Fruit fly (Drosophila melanogaster) whole organism, embryonic: ENCODE measurements around the gene CG8326.

ENCODE experiments used
- CG10267 ChIP-seq: fragments of 200-800 bp; sonication (Bioruptor generic); optimal IDR thresholded peaks from 2 replicates; lab custom pipeline; 2018; ENCODE audit warnings: missing biosample characterization, mild to moderate bottlenecking, missing genetic modification characterization, moderate library complexity
- CG11504 ChIP-seq: fragments of 200-800 bp; sonication (Bioruptor generic); optimal IDR thresholded peaks from 3 replicates; lab custom pipeline; 2019; ENCODE audit warnings: missing biosample characterization, mild to moderate bottlenecking, missing genetic modification characterization, moderate library complexity
- CG11695 ChIP-seq: fragments of 200-800 bp; sonication (Bioruptor generic); IDR thresholded peaks from 3 replicates; pipeline ENCODE4 v1.3.6; 2022; ENCODE audit warnings: missing biosample characterization, missing genetic modification characterization
- CG13424 ChIP-seq: fragments of 200-800 bp; sonication (Bioruptor generic); optimal IDR thresholded peaks from 2 replicates; lab custom pipeline; 2019; ENCODE audit warnings: missing biosample characterization, mild to moderate bottlenecking, missing genetic modification characterization, moderate library complexity
- CG14014 ChIP-seq: fragments of 200-800 bp; sonication (Bioruptor generic); IDR thresholded peaks from 2 replicates; pipeline ENCODE4 v1.3.6; 2022; ENCODE audit warnings: missing biosample characterization, missing genetic modification characterization
- CG1603 ChIP-seq: fragments of 200-800 bp; sonication (Bioruptor generic); optimal IDR thresholded peaks from 2 replicates; lab custom pipeline; 2019; ENCODE audit warnings: missing biosample characterization, mild to moderate bottlenecking, missing genetic modification characterization, moderate library complexity
- CG18476 ChIP-seq: fragments of 200-800 bp; sonication (Bioruptor generic); optimal IDR thresholded peaks from 2 replicates; lab custom pipeline; 2016; ENCODE audit warnings: missing biosample characterization, mild to moderate bottlenecking, missing genetic modification characterization
- CG18599 ChIP-seq: fragments of 200-800 bp; sonication (Bioruptor generic); optimal IDR thresholded peaks from 3 replicates; lab custom pipeline; 2017; ENCODE audit warnings: missing biosample characterization, missing genetic modification characterization, mild to moderate bottlenecking, moderate library complexity, missing genetic modification reagents
- CG2120 ChIP-seq: fragments of 200-800 bp; sonication (Bioruptor generic); optimal IDR thresholded peaks from 3 replicates; lab custom pipeline; 2016; ENCODE audit warnings: missing biosample characterization, missing genetic modification characterization
- CG2712 ChIP-seq: fragments of 200-800 bp; optimal IDR thresholded peaks from 3 replicates; lab custom pipeline; 2019; ENCODE audit warnings: missing biosample characterization, mild to moderate bottlenecking, missing genetic modification characterization, moderate library complexity
- CG2875 ChIP-seq: fragments of 200-800 bp; sonication (Bioruptor generic); optimal IDR thresholded peaks from 2 replicates; lab custom pipeline; 2017; ENCODE audit warnings: missing biosample characterization, mild to moderate bottlenecking, missing genetic modification characterization, missing genetic modification reagents
- CG30020 ChIP-seq: fragments of 200-800 bp; optimal IDR thresholded peaks from 2 replicates; lab custom pipeline; 2019; ENCODE audit warnings: missing biosample characterization, mild to moderate bottlenecking, missing genetic modification characterization, moderate library complexity
- CG4820 ChIP-seq: fragments of 200-800 bp; sonication (Bioruptor generic); optimal IDR thresholded peaks from 3 replicates; lab custom pipeline; 2016; ENCODE audit warnings: missing biosample characterization, missing genetic modification characterization
- CG6654 ChIP-seq: fragments of 200-800 bp; sonication (Bioruptor generic); optimal IDR thresholded peaks from 2 replicates; lab custom pipeline; 2017; ENCODE audit warnings: missing biosample characterization, mild to moderate bottlenecking, missing genetic modification characterization
- CG7372 ChIP-seq: fragments of 200-800 bp; sonication (Bioruptor generic); IDR thresholded peaks from 2 replicates; pipeline ENCODE4 v1.3.6; 2022; ENCODE audit warnings: missing biosample characterization, missing genetic modification characterization
- CG7839 ChIP-seq: fragments of 200-800 bp; sonication (Bioruptor generic); optimal IDR thresholded peaks from 3 replicates; lab custom pipeline; 2018; ENCODE audit warnings: missing biosample characterization, mild to moderate bottlenecking, missing genetic modification characterization, moderate library complexity
- CG8089 ChIP-seq: fragments of 200-800 bp; sonication (Bioruptor generic); optimal IDR thresholded peaks from 3 replicates; lab custom pipeline; 2016; ENCODE audit warnings: missing biosample characterization, missing genetic modification characterization
- Camta ChIP-seq: fragments of 200-800 bp; sonication (Bioruptor generic); optimal IDR thresholded peaks from 2 replicates; lab custom pipeline; 2016; ENCODE audit warnings: missing biosample characterization, missing genetic modification characterization
- Chrac-16 ChIP-seq: fragments of 200-800 bp; sonication (Bioruptor generic); optimal IDR thresholded peaks from 3 replicates; lab custom pipeline; 2016; ENCODE audit warnings: missing biosample characterization, missing genetic modification characterization
- Ets65A ChIP-seq: fragments of 200-800 bp; sonication (Bioruptor generic); peaks from one replicate; lab custom pipeline; 2016; ENCODE audit warnings: missing biosample characterization, missing genetic modification characterization
- HLH3B ChIP-seq: fragments of 200-800 bp; sonication (Bioruptor generic); IDR thresholded peaks from 2 replicates; pipeline ENCODE4 v1.3.6; 2022; ENCODE audit warnings: missing biosample characterization, missing genetic modification characterization
- Nf-YC ChIP-seq: fragments of 200-800 bp; optimal IDR thresholded peaks from 3 replicates; lab custom pipeline; 2019; ENCODE audit warnings: missing biosample characterization, mild to moderate bottlenecking, missing genetic modification characterization, moderate library complexity
- Optix ChIP-seq: fragments of 200-800 bp; sonication (Bioruptor generic); IDR thresholded peaks from 3 replicates; pipeline ENCODE4 v1.3.6; 2022; ENCODE audit warnings: missing biosample characterization, missing genetic modification characterization
- PHDP ChIP-seq: fragments of 200-800 bp; sonication (Bioruptor generic); optimal IDR thresholded peaks from 3 replicates; lab custom pipeline; 2018; ENCODE audit warnings: missing biosample characterization, mild to moderate bottlenecking, missing genetic modification characterization, moderate library complexity
- Ptx1 ChIP-seq: fragments of 200-800 bp; sonication (Bioruptor generic); IDR thresholded peaks from 2 replicates; pipeline ENCODE4 v1.3.6; 2022; ENCODE audit warnings: missing biosample characterization, missing genetic modification characterization
- ase ChIP-seq: fragments of 200-800 bp; sonication (Bioruptor generic); IDR thresholded peaks from 3 replicates; pipeline ENCODE4 v1.3.6; 2022; ENCODE audit warnings: missing biosample characterization, missing genetic modification characterization
- bsh ChIP-seq, 2 experiments: fragments of 200-800 bp; sonication (Bioruptor generic); optimal IDR thresholded peaks; 2 replicates each; lab custom pipeline; 2017 to 2018; ENCODE audit warnings: mild to moderate bottlenecking in 2 of 2, missing biosample characterization in 2 of 2, missing genetic modification characterization in 2 of 2, moderate library complexity in 1 of 2
- caup ChIP-seq: fragments of 200-800 bp; sonication (Bioruptor generic); optimal IDR thresholded peaks from 3 replicates; lab custom pipeline; 2017; ENCODE audit warnings: missing biosample characterization, mild to moderate bottlenecking, missing genetic modification characterization, moderate library complexity; ENCODE audit not compliant: severe bottlenecking
- chif ChIP-seq, 2 experiments: fragments of 200-800 bp; sonication (Bioruptor generic); optimal IDR thresholded peaks; 3 replicates each; lab custom pipeline; 2016; ENCODE audit warnings: missing biosample characterization in 2 of 2, missing genetic modification characterization in 2 of 2
- dan ChIP-seq: fragments of 200-800 bp; sonication (Bioruptor generic); IDR thresholded peaks from 2 replicates; pipeline ENCODE4 v1.3.6; 2022; ENCODE audit warnings: missing biosample characterization, missing genetic modification characterization
- ewg ChIP-seq: fragments of 200-800 bp; sonication (Bioruptor generic); optimal IDR thresholded peaks from 3 replicates; lab custom pipeline; 2017; ENCODE audit warnings: mild to moderate bottlenecking, missing biosample characterization, missing genetic modification reagents, missing genetic modification characterization
- exex ChIP-seq: fragments of 200-800 bp; sonication (Bioruptor generic); optimal IDR thresholded peaks from 4 replicates; lab custom pipeline; 2018; ENCODE audit warnings: missing biosample characterization, mild to moderate bottlenecking, missing genetic modification characterization, moderate library complexity
- fu2 ChIP-seq: fragments of 200-800 bp; sonication (Bioruptor generic); optimal IDR thresholded peaks from 2 replicates; lab custom pipeline; 2016; ENCODE audit warnings: missing biosample characterization, missing genetic modification characterization
- gfzf ChIP-seq: fragments of 200-800 bp; sonication (Bioruptor generic); optimal IDR thresholded peaks from 2 replicates; lab custom pipeline; 2016; ENCODE audit warnings: missing biosample characterization, mild to moderate bottlenecking, missing genetic modification characterization, moderate library complexity
- gt ChIP-seq: fragments of 200-800 bp; sonication (Bioruptor generic); IDR thresholded peaks from 2 replicates; pipeline ENCODE4 v1.3.6; 2022; ENCODE audit warnings: missing biosample characterization, missing genetic modification characterization
- klu ChIP-seq: fragments of 200-800 bp; sonication (Bioruptor generic); IDR thresholded peaks from 2 replicates; pipeline ENCODE4 v1.3.6; 2022; ENCODE audit warnings: missing biosample characterization, missing genetic modification characterization
- lab ChIP-seq: fragments of 200-800 bp; sonication (Bioruptor generic); optimal IDR thresholded peaks from 3 replicates; lab custom pipeline; 2017; ENCODE audit warnings: missing biosample characterization, missing genetic modification characterization, mild to moderate bottlenecking, moderate library complexity, missing genetic modification reagents
- onecut ChIP-seq: fragments of 200-800 bp; sonication (Bioruptor generic); IDR thresholded peaks from 2 replicates; pipeline ENCODE4 v1.3.6; 2022; ENCODE audit warnings: missing biosample characterization, missing genetic modification characterization
- p53 ChIP-seq: fragments of 200-800 bp; sonication (Bioruptor generic); optimal IDR thresholded peaks from 2 replicates; lab custom pipeline; 2016; ENCODE audit warnings: missing biosample characterization, missing genetic modification characterization
- sima ChIP-seq: fragments of 200-800 bp; sonication (Bioruptor generic); optimal IDR thresholded peaks from 2 replicates; lab custom pipeline; 2016; ENCODE audit warnings: missing biosample characterization, missing genetic modification characterization
- slbo ChIP-seq: fragments of 200-800 bp; sonication (Bioruptor generic); IDR thresholded peaks from 2 replicates; pipeline ENCODE4 v1.3.6; 2022; ENCODE audit warnings: missing biosample characterization, missing genetic modification characterization
- sob ChIP-seq: fragments of 200-800 bp; sonication (Bioruptor generic); IDR thresholded peaks from 2 replicates; pipeline ENCODE4 v1.3.6; 2022; ENCODE audit warnings: missing biosample characterization, missing genetic modification characterization
- sr ChIP-seq: fragments of 200-800 bp; sonication (Bioruptor generic); IDR thresholded peaks from 3 replicates; pipeline ENCODE4 v1.3.6; 2022; ENCODE audit warnings: missing biosample characterization, missing genetic modification characterization
- tap ChIP-seq: fragments of 200-800 bp; optimal IDR thresholded peaks from 3 replicates; lab custom pipeline; 2019; ENCODE audit warnings: missing biosample characterization, mild to moderate bottlenecking, missing genetic modification characterization, moderate library complexity
- tgo ChIP-seq: fragments of 200-800 bp; sonication (Bioruptor generic); IDR thresholded peaks from 3 replicates; pipeline ENCODE4 v1.3.6; 2022; ENCODE audit warnings: missing biosample characterization, missing genetic modification characterization
- tna ChIP-seq: fragments of 200-800 bp; sonication (Bioruptor generic); IDR thresholded peaks from 2 replicates; pipeline ENCODE4 v1.3.6; 2022; ENCODE audit warnings: missing biosample characterization, missing genetic modification characterization; ENCODE audit not compliant: partially characterized antibody
- tup ChIP-seq: fragments of 200-800 bp; sonication (Bioruptor generic); optimal IDR thresholded peaks from 2 replicates; lab custom pipeline; 2016; ENCODE audit warnings: missing biosample characterization, mild to moderate bottlenecking, missing genetic modification characterization, moderate library complexity
- unpg ChIP-seq: fragments of 200-800 bp; sonication (Bioruptor generic); optimal IDR thresholded peaks from 3 replicates; lab custom pipeline; 2018; ENCODE audit warnings: missing biosample characterization, mild to moderate bottlenecking, missing genetic modification characterization, moderate library complexity
- wek ChIP-seq: fragments of 200-800 bp; sonication (Bioruptor generic); optimal IDR thresholded peaks from 3 replicates; lab custom pipeline; 2018; ENCODE audit warnings: missing biosample characterization, mild to moderate bottlenecking, missing genetic modification characterization, moderate library complexity
- zfh1 ChIP-seq: fragments of 200-800 bp; sonication (Bioruptor generic); IDR thresholded peaks from 3 replicates; pipeline ENCODE4 v1.3.6; 2022; ENCODE audit warnings: missing biosample characterization, missing genetic modification characterization

The CG8326 gene

DNA sequence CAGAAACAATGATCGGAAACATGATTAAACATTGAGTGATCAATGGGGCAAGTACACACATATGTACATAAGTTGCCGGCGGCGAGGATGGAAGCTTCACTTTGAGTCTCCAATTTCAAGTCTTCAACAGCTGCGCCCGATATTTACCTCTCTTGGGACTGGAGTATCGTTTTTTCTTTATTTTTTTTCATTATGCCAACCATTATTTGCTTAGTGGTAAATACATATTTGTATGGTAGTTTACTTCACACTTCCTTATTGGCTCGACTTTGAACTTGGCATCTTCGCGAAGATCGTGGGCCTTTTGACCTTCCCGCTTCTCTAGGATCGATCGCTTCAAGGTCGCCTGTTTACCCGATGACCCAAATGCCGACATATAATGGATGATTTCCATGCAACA lies 46.6 kb downstream of the CG8326 start (continued):
- TF ChIP-seq sr (GFP tag; lab: Robert Waterston, UW), result peak; percentile 22; the same call in 1 of the 3 replicates
- no peak for TF ChIP-seq ase
- TF ChIP-seq Ptx1 (GFP tag; lab: Robert Waterston, UW), result no peak
- TF ChIP-seq tup (GFP tag; lab: Kevin White, UChicago), result peak; percentile 32
- peak in 1 of 2 experiments; percentile 45 for TF ChIP-seq bsh (GFP tag; optimal IDR thresholded peaks at IDR 0.05; lab: Kevin White, UChicago)
- TF ChIP-seq CG6654 (GFP tag; lab: Kevin White, UChicago), result no peak
- TF ChIP-seq p53 (GFP tag; lab: Kevin White, UChicago), result no peak
- TF ChIP-seq CG10267, result no peak
- TF ChIP-seq fu2, result no peak
- no peak for TF ChIP-seq slbo (GFP tag; lab: Robert Waterston, UW)
- peak; percentile 17 for TF ChIP-seq CG11504 (tag; lab: Kevin White, UChicago)
- TF ChIP-seq CG30020 (tag; lab: Kevin White, UChicago), result no peak
- TF ChIP-seq CG11695 (GFP tag; lab: Robert Waterston, UW), result peak; percentile 48; the same call in 1 of the 3 replicates
- TF ChIP-seq tna (GFP tag; lab: Robert Waterston, UW), result no peak
- TF ChIP-seq wek (GFP tag; lab: Kevin White, UChicago), result peak; percentile 31
- no peak for TF ChIP-seq Optix (GFP tag; lab: Robert Waterston, UW)
- TF ChIP-seq klu (GFP tag; lab: Robert Waterston, UW), result no peak
- no peak for TF ChIP-seq Chrac-16 (GFP tag; lab: Kevin White, UChicago)
- peak; percentile 19; the same call in 1 of the 2 replicates for TF ChIP-seq onecut (GFP tag; lab: Robert Waterston, UW)
- TF ChIP-seq caup (GFP tag; lab: Kevin White, UChicago), result peak; percentile 70
- 0 out of 2 replicates have a peak, but pooled peaks have one; percentile 19 for TF ChIP-seq sob (GFP tag; lab: Robert Waterston, UW)
- peak; percentile 26; the same call in 1 of the 3 replicates for TF ChIP-seq tgo (GFP tag; lab: Robert Waterston, UW)
- TF ChIP-seq tap (tag; lab: Kevin White, UChicago), result no peak
- peak; percentile 7 for TF ChIP-seq Camta (GFP tag; lab: Kevin White, UChicago)
- TF ChIP-seq Ets65A (GFP tag; lab: Kevin White, UChicago), result no peak
- TF ChIP-seq CG2712, result peak; percentile 0
- TF ChIP-seq unpg (GFP tag; lab: Kevin White, UChicago), result peak; percentile 47
- TF ChIP-seq dan (GFP tag; lab: Robert Waterston, UW), result no peak
- TF ChIP-seq CG4820 (GFP tag; lab: Kevin White, UChicago), result peak; percentile 3
- TF ChIP-seq gt (GFP tag; lab: Robert Waterston, UW), result no peak
- TF ChIP-seq CG2120 (GFP tag; lab: Kevin White, UChicago), result peak; percentile 5
- peak; percentile 52; the same call in 1 of the 2 replicates for TF ChIP-seq CG14014 (GFP tag; lab: Robert Waterston, UW)
- peak; percentile 47; the same call in 1 of the 2 replicates for TF ChIP-seq HLH3B (GFP tag; lab: Robert Waterston, UW)
- no peak for TF ChIP-seq exex
- TF ChIP-seq gfzf (GFP tag; lab: Kevin White, UChicago), result no peak
- TF ChIP-seq CG8089 (GFP tag; lab: Kevin White, UChicago), result peak; percentile 48
- TF ChIP-seq lab (GFP tag; lab: Kevin White, UChicago), result peak; percentile 82
- peak; percentile 9 for TF ChIP-seq CG18476
- TF ChIP-seq sima (GFP tag; lab: Kevin White, UChicago), result no peak
- TF ChIP-seq CG18599 (GFP tag; lab: Kevin White, UChicago), result peak; percentile 55
- peak; percentile 39; the same call in 1 of the 3 replicates for TF ChIP-seq zfh1 (GFP tag; lab: Robert Waterston, UW)
- no peak for TF ChIP-seq CG1603 (tag; lab: Kevin White, UChicago)
- TF ChIP-seq CG2875 (GFP tag; lab: Kevin White, UChicago), result peak; percentile 61
- peak; percentile 14 for TF ChIP-seq CG13424 (tag; lab: Kevin White, UChicago)
- TF ChIP-seq ewg (GFP tag; lab: Kevin White, UChicago), result peak; percentile 7
- TF ChIP-seq CG7839 (tag; lab: Kevin White, UChicago), result peak; percentile 2
- TF ChIP-seq CG7372 (GFP tag; lab: Robert Waterston, UW), result no peak
- no peak for TF ChIP-seq Nf-YC
- TF ChIP-seq PHDP, result peak; percentile 41
- TF ChIP-seq chif (GFP tag; optimal IDR thresholded peaks at IDR 0.05; lab: Kevin White, UChicago), result peak in 1 of 2 experiments; percentile 33
